Worm (Caenorhabditis elegans): ENCODE measurements around the gene F18A12.2.

F18A12.2 gene

DNA sequence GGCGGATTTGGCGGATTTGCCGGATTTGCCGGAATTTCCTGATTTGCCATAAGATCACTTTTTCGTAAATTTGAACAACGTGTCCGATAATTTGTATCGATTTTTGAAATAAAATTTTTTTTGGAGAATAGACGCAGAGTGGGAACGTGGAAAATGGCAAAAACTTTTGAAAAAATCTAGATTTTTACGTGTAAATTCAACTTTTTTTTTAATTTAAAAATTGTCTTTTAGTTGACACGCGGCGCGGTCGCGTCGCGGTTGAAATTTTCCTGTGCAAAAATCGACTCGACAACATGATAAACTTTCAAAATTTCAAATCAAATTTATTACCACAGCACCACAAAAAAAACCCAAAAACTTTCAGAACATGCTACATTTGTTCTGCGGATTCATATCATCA, 19.2 kb upstream of the F18A12.2 start, which contains the start of gene nep-20:
TSS of gene nep-20 (minus strand) at position 101 of the 400 bp plus-strand sequence.
- TF ChIP-seq nhr-12 (tag; optimal IDR thresholded peaks at IDR 0.05) (no peak), unc-39 (tag; optimal IDR thresholded peaks at IDR 0.05) (no peak), mls-2 (tag; optimal IDR thresholded peaks at IDR 0.05) (no peak), nhr-237 (tag; optimal IDR thresholded peaks at IDR 0.05) (no peak)

DNA sequence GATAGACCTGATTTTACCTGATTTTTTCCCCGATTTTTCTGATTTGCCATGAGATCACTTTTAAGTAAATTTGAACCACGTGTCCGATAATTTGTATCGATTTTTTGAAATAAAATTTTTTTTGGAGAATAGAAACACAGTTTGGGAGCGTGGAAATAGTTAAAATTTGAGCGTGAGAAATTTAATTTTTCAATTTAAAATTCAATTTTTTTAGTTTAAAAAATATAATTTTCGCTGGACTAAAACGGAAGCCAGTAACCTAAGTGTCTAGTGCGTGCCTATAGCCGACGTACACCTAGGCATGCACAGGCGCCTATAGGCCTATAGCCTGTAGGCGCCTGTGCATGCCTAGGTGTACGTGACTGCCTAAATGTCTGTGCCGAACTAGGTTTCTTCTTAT, 15.4 kb upstream of the F18A12.2 start, which contains the start of gene nep-9:
TSS of gene nep-9 (minus strand) at position 101 of the 400 bp plus-strand sequence.
- TF ChIP-seq ceh-39 (tag; optimal IDR thresholded peaks at IDR 0.05) = no peak
- TF ChIP-seq bed-3 (GFP tag; optimal IDR thresholded peaks at IDR 0.05) = no peak
- TF ChIP-seq sptf-1 (tag; optimal IDR thresholded peaks at IDR 0.05) = no peak
- no peak for TF ChIP-seq tbx-8 (GFP tag; optimal IDR thresholded peaks at IDR 0.05)
- TF ChIP-seq elt-1 (tag; optimal IDR thresholded peaks at IDR 0.05; ENCODE audit: borderline replicate concordance, insufficient read depth) = no peak
- TF ChIP-seq ceh-83 (GFP tag; optimal IDR thresholded peaks at IDR 0.05) = no peak
- TF ChIP-seq drap-1 (GFP tag; optimal IDR thresholded peaks at IDR 0.05) = no peak
- no peak for TF ChIP-seq unc-62 (GFP tag; optimal IDR thresholded peaks at IDR 0.05)
- no peak for TF ChIP-seq flh-1 (GFP tag; optimal IDR thresholded peaks at IDR 0.05)
- no peak for TF ChIP-seq M03D4.4 (tag; optimal IDR thresholded peaks at IDR 0.05)
- no peak for TF ChIP-seq cnd-1 (tag; optimal IDR thresholded peaks at IDR 0.05)
- TF ChIP-seq snpc-4 (tag; optimal IDR thresholded peaks at IDR 0.05) = no peak
- TF ChIP-seq ztf-11 (tag; optimal IDR thresholded peaks at IDR 0.05) = no peak
- TF ChIP-seq blmp-1 (tag; optimal IDR thresholded peaks at IDR 0.05) = no peak
- TF ChIP-seq nhr-12 (tag; optimal IDR thresholded peaks at IDR 0.05) = no peak
- TF ChIP-seq lin-32 (GFP tag; optimal IDR thresholded peaks at IDR 0.05) = no peak
- TF ChIP-seq mls-2 (tag; optimal IDR thresholded peaks at IDR 0.05) = no peak
- no peak for TF ChIP-seq mab-5 (tag; optimal IDR thresholded peaks at IDR 0.05)
- TF ChIP-seq mep-1 (tag; optimal IDR thresholded peaks at IDR 0.05) = no peak
- TF ChIP-seq unc-120 (tag; optimal IDR thresholded peaks at IDR 0.05; ENCODE audit: poor library complexity, severe bottlenecking) = no peak

DNA sequence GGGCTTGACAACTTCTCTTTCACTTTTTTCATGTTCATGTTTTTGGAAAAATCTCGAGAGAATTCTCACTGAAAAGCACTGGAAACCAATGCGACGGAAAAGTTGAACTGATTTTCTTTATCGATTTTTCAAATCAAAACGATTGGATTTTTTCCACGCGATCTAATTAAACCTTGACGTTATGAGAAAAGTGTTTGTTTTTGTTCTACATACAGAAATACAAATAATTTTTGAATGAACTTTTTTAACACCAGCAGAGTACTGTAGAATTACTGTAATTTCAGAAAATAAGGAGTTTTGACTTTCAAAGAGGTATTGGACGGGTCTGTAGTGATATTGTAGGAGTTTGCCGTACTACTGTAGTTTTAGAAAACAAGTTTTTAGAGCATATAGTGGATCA, 11.8 kb upstream of the F18A12.2 start, which contains the start of gene nep-10:
TSS of gene nep-10 (minus strand) at position 101 of the 400 bp plus-strand sequence.
- no peak for TF ChIP-seq cnd-1 (tag; optimal IDR thresholded peaks at IDR 0.05)
- TF ChIP-seq lin-13 (tag; optimal IDR thresholded peaks at IDR 0.05) = no peak
- no peak for TF ChIP-seq mls-2 (tag; optimal IDR thresholded peaks at IDR 0.05)
- no peak for TF ChIP-seq lin-32 (GFP tag; optimal IDR thresholded peaks at IDR 0.05)
- no peak for TF ChIP-seq unc-62 (GFP tag; optimal IDR thresholded peaks at IDR 0.05)
- TF ChIP-seq bed-3 (GFP tag; optimal IDR thresholded peaks at IDR 0.05) = no peak
- TF ChIP-seq sptf-1 (tag; optimal IDR thresholded peaks at IDR 0.05) = no peak
- TF ChIP-seq lsy-2 (tag; optimal IDR thresholded peaks at IDR 0.05) = no peak
- TF ChIP-seq elt-1 (tag; optimal IDR thresholded peaks at IDR 0.05; ENCODE audit: borderline replicate concordance, insufficient read depth) = no peak
- no peak for TF ChIP-seq snpc-4 (tag; optimal IDR thresholded peaks at IDR 0.05)

DNA sequence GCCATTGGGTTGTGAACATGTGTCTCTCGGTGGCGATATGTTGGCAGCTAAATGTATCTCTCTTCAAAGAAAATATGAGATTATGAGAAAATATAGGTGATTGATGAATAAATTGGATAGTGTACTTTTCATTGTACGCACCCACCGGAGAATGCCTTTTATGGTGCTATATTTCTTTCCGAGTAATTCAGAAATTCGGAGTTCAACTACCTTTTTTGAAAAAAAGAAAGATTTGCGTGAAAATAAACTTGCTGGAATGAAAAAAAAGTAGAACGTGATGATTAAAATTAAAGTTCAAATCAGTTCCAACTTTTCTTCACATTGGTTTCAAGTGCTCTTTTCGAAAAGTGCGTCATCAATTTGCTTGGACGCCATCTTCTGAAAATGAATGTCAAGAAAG, 11.1 kb upstream of the F18A12.2 start, which contains the start of gene nep-8:
TSS of gene nep-8 (plus strand) at position 301 of the 400 bp plus-strand sequence.
- TF ChIP-seq ham-2 (GFP tag; optimal IDR thresholded peaks at IDR 0.05) (no peak), mab-5 (tag; optimal IDR thresholded peaks at IDR 0.05) (no peak), unc-62 (GFP tag; optimal IDR thresholded peaks at IDR 0.05) (no peak), ceh-83 (GFP tag; optimal IDR thresholded peaks at IDR 0.05) (no peak), ces-1 (GFP tag; optimal IDR thresholded peaks at IDR 0.05) (no peak), drap-1 (GFP tag; optimal IDR thresholded peaks at IDR 0.05) (no peak)

DNA sequence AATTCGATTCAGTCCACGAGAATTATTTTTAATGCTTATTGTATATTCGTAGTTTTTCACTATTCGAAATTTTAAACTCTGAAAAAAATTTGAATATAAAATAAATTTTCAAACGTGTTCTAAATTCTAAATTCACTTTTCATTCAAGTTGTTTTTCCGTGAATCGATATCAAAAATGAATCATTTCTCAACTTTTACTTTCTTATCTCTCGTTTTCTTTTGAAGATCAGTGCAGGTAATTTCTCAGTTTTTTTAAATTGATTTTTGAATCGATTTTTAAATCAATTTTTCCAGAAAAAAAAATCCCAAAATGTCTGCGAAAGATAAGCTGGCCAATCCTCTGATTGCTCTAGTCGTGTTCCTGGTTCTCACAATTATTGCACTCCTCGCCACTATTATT, 1.9 kb downstream of the F18A12.2 start, which contains the start of gene nep-6:
TSS of gene nep-6 (plus strand) at position 301 of the 400 bp plus-strand sequence.
- TF ChIP-seq zip-8 (tag; optimal IDR thresholded peaks at IDR 0.05) = no peak
- no peak for TF ChIP-seq bed-3 (GFP tag; optimal IDR thresholded peaks at IDR 0.05)
- no peak for TF ChIP-seq nhr-2 (tag; optimal IDR thresholded peaks at IDR 0.05)
- TF ChIP-seq elt-1 (tag; optimal IDR thresholded peaks at IDR 0.05; ENCODE audit: borderline replicate concordance, insufficient read depth) = no peak
- TF ChIP-seq tbx-8 (GFP tag; optimal IDR thresholded peaks at IDR 0.05) = no peak
- TF ChIP-seq ham-2 (GFP tag; optimal IDR thresholded peaks at IDR 0.05) = no peak
- no peak for TF ChIP-seq snpc-4 (tag; optimal IDR thresholded peaks at IDR 0.05)
- TF ChIP-seq sptf-1 (tag; optimal IDR thresholded peaks at IDR 0.05) = no peak
- TF ChIP-seq lin-32 (GFP tag; optimal IDR thresholded peaks at IDR 0.05) = no peak
- TF ChIP-seq mls-2 (tag; optimal IDR thresholded peaks at IDR 0.05) = no peak
- no peak for TF ChIP-seq drap-1 (GFP tag; optimal IDR thresholded peaks at IDR 0.05)

DNA sequence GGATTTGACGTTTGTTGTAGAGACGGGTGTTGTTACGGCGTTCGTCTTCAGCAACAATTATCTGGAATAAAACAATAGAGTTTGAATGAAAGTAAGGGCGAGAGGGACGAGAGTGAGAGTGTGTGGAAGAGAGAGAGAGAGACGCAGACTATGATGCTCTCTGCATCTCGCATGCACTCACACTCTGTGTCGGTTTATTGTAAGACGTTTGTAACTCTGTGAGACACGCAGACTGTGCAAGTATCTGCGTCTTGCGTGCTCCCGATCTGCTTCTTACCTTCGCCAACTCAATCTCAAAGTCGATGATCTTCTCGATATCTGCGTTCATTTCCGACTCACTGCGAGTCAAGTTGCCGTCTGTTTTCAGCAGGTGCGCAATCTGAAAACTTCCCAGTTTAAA, 8.3 kb downstream of the F18A12.2 start:
- TF ChIP-seq mls-2 (tag; optimal IDR thresholded peaks at IDR 0.05) (no peak), unc-62 (GFP tag; optimal IDR thresholded peaks at IDR 0.05) (no peak), sem-2 (GFP tag; optimal IDR thresholded peaks at IDR 0.05) (no peak), drap-1 (GFP tag; optimal IDR thresholded peaks at IDR 0.05) (no peak), elt-1 (tag; optimal IDR thresholded peaks at IDR 0.05; ENCODE audit: borderline replicate concordance, insufficient read depth) (no peak), lin-13 (tag; optimal IDR thresholded peaks at IDR 0.05) (no peak), ces-1 (GFP tag; optimal IDR thresholded peaks at IDR 0.05) (no peak)

Measured in whole organism, mixed stage, embryonic.